ENCODE assay signal across 6 worm cellular contexts in the genomic region with DNA sequence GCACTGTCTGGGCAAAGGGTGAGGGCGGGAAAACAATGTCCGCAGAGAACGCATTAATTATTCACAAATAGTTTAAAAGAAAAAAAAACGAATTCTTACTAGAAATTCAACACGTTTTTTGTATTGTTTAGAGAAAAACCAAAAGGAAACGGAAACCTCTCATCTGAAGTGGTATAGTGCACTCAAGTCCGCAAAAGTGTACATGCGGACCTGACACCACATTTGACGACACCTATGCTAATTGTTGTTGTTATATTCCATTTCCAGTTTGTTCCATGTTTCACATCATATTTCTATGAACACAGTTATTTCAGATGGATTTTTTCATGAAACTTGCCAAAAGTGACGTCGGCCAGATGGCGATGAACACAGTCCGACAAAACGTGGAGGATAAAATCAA.
TF ChIP-seq lines count a peak whose summit lies in the region.

Gene C45B2.6 (plus strand): TSS at position 136 of the 400 bp plus-strand sequence.

TF ChIP-seq in whole organism, L1 larva, 84 proteins besides CTCF, POLR2A, EP300 and RAD21 (continues in another document):
- TF ChIP-seq dsc-1 (tag; optimal IDR thresholded peaks at IDR 0.05; lab: Kevin White, UChicago): peak; percentile 20
- peak; percentile 42 for TF ChIP-seq snu-23 (GFP tag; optimal IDR thresholded peaks at IDR 0.05; lab: Kevin White, UChicago)
- peak; percentile 85 for TF ChIP-seq F16B12.6 (tag; optimal IDR thresholded peaks at IDR 0.05; lab: Kevin White, UChicago)
- TF ChIP-seq mep-1 (tag; optimal IDR thresholded peaks at IDR 0.05; lab: Kevin White, UChicago): peak; percentile 32
- TF ChIP-seq lin-35 (GFP tag; optimal IDR thresholded peaks at IDR 0.05; lab: Kevin White, UChicago): peak; percentile 7 to 22
- TF ChIP-seq mdl-1 (tag; optimal IDR thresholded peaks at IDR 0.05; lab: Kevin White, UChicago): no peak
- peak; percentile 12 for TF ChIP-seq nhr-85 (tag; lab: Kevin White, UChicago)
- TF ChIP-seq efl-1 (optimal IDR thresholded peaks at IDR 0.05; lab: Kevin White, UChicago): peak in 1 of 2 experiments; percentile 22
- TF ChIP-seq efl-1 (GFP tag; optimal IDR thresholded peaks at IDR 0.05 in 1 of 2; lab: Kevin White, UChicago): peak; percentile 55 to 60
- TF ChIP-seq ceh-82 (tag; optimal IDR thresholded peaks at IDR 0.05; lab: Kevin White, UChicago): peak in 1 of 3 experiments; percentile 29
- TF ChIP-seq swsn-7 (tag; optimal IDR thresholded peaks at IDR 0.05; lab: Kevin White, UChicago): no peak
- peak; percentile 46 for TF ChIP-seq lin-14 (GFP tag; optimal IDR thresholded peaks at IDR 0.05; lab: Kevin White, UChicago)
- peak; percentile 2 for TF ChIP-seq unc-130 (tag; optimal IDR thresholded peaks at IDR 0.05; lab: Kevin White, UChicago)
- TF ChIP-seq elt-3 (tag; optimal IDR thresholded peaks at IDR 0.05; lab: Kevin White, UChicago): no peak

TF ChIP-seq in whole organism, L2 larva, 48 proteins besides CTCF, POLR2A, EP300 and RAD21:
- TF ChIP-seq lsy-2 (tag; optimal IDR thresholded peaks at IDR 0.05; lab: Kevin White, UChicago): peak in 1 of 2 experiments; percentile 19
- TF ChIP-seq unc-55 (GFP tag; optimal IDR thresholded peaks at IDR 0.05; lab: Kevin White, UChicago): peak; percentile 21
- TF ChIP-seq mdl-1 (tag; optimal IDR thresholded peaks at IDR 0.05; lab: Kevin White, UChicago): no peak
- TF ChIP-seq nhr-129 (tag; optimal IDR thresholded peaks at IDR 0.05; lab: Kevin White, UChicago): peak; percentile 29
- no peak for TF ChIP-seq zag-1 (tag; optimal IDR thresholded peaks at IDR 0.05; lab: Kevin White, UChicago)
- peak; percentile 34 for TF ChIP-seq sma-9 (GFP tag; optimal IDR thresholded peaks at IDR 0.05; lab: Kevin White, UChicago)
- TF ChIP-seq sma-9 (tag; optimal IDR thresholded peaks at IDR 0.05; lab: Kevin White, UChicago): no peak
- TF ChIP-seq gmeb-1 (tag; optimal IDR thresholded peaks at IDR 0.05; lab: Kevin White, UChicago): peak; percentile 31

TF ChIP-seq in whole organism, L3 larva, 47 proteins besides CTCF, POLR2A, EP300 and RAD21 (continues in another document):
- no peak for TF ChIP-seq R02D3.7 (tag; optimal IDR thresholded peaks at IDR 0.05; lab: Kevin White, UChicago)
- TF ChIP-seq lin-15B (tag; optimal IDR thresholded peaks at IDR 0.05; lab: Kevin White, UChicago): no peak
- TF ChIP-seq elt-2 (tag; optimal IDR thresholded peaks at IDR 0.05; lab: Kevin White, UChicago): no peak
- TF ChIP-seq ztf-11 (tag; optimal IDR thresholded peaks at IDR 0.05; lab: Kevin White, UChicago): no peak
- no peak for TF ChIP-seq ceh-9 (tag; optimal IDR thresholded peaks at IDR 0.05; lab: Kevin White, UChicago)
- no peak for TF ChIP-seq ama-1 (optimal IDR thresholded peaks at IDR 0.05; lab: Kevin White, UChicago)
- TF ChIP-seq egl-5 (tag; optimal IDR thresholded peaks at IDR 0.05; lab: Kevin White, UChicago): peak; percentile 60
- TF ChIP-seq fkh-10 (GFP tag; optimal IDR thresholded peaks at IDR 0.05; lab: Kevin White, UChicago): no peak
- no peak for TF ChIP-seq ceh-16 (tag; optimal IDR thresholded peaks at IDR 0.05; lab: Kevin White, UChicago)
- no peak for TF ChIP-seq eor-1 (tag; optimal IDR thresholded peaks at IDR 0.05; lab: Kevin White, UChicago)
- TF ChIP-seq aly-2 (tag; optimal IDR thresholded peaks at IDR 0.05; lab: Kevin White, UChicago): no peak
- no peak for TF ChIP-seq fkh-2 (tag; optimal IDR thresholded peaks at IDR 0.05; lab: Kevin White, UChicago)
- TF ChIP-seq nhr-43 (tag; optimal IDR thresholded peaks at IDR 0.05; lab: Kevin White, UChicago; ENCODE audit: poor library complexity, severe bottlenecking): no peak
- TF ChIP-seq daf-12 (tag; optimal IDR thresholded peaks at IDR 0.05; lab: Kevin White, UChicago): no peak
- no peak for TF ChIP-seq ceh-82 (tag; optimal IDR thresholded peaks at IDR 0.05; lab: Kevin White, UChicago)
- no peak for TF ChIP-seq elt-1 (tag; optimal IDR thresholded peaks at IDR 0.05; lab: Kevin White, UChicago)
- TF ChIP-seq egl-27 (tag; optimal IDR thresholded peaks at IDR 0.05; lab: Kevin White, UChicago): no peak
- no peak for TF ChIP-seq elt-3 (tag; optimal IDR thresholded peaks at IDR 0.05; lab: Kevin White, UChicago)

TF ChIP-seq in whole organism, L4 larva, 104 proteins besides CTCF, POLR2A, EP300 and RAD21:
- TF ChIP-seq saeg-2 (GFP tag; IDR thresholded peaks at IDR 0.05; lab: Robert Waterston, UW) (no peak), dve-1 (tag; optimal IDR thresholded peaks at IDR 0.05; lab: Kevin White, UChicago; ENCODE audit: insufficient read depth) (peak; percentile 31), nhr-41 (GFP tag; IDR thresholded peaks at IDR 0.05; lab: Robert Waterston, UW) (no peak), ztf-11 (tag; optimal IDR thresholded peaks at IDR 0.05; lab: Kevin White, UChicago) (no peak), lsy-2 (tag; optimal IDR thresholded peaks at IDR 0.05; lab: Kevin White, UChicago) (peak in 1 of 2 experiments; percentile 43), daf-16 (GFP tag; optimal IDR thresholded peaks at IDR 0.05; lab: Kevin White, UChicago) (no peak), daf-16 (tag; optimal IDR thresholded peaks at IDR 0.05; lab: Kevin White, UChicago) (peak; percentile 13), F10B5.3 (tag; optimal IDR thresholded peaks at IDR 0.05; lab: Kevin White, UChicago) (no peak), dpl-1 (GFP tag; optimal IDR thresholded peaks at IDR 0.05; lab: Kevin White, UChicago) (peak; percentile 4)
TF ChIP-seq in whole organism, L4 larva: peak in this region for 4.

TF ChIP-seq in whole organism, mixed stage, embryonic, 35 proteins besides CTCF, POLR2A, EP300 and RAD21:
- TF ChIP-seq drap-1 (GFP tag; optimal IDR thresholded peaks at IDR 0.05; lab: Kevin White, UChicago) (no peak), ces-1 (GFP tag; optimal IDR thresholded peaks at IDR 0.05; lab: Kevin White, UChicago) (peak; percentile 10)
TF ChIP-seq in whole organism, mixed stage, embryonic: peak in this region for 1.

TF ChIP-seq in whole organism, young adult, 124 proteins besides CTCF, POLR2A, EP300 and RAD21:
- TF ChIP-seq hlh-26 (GFP tag; conservative IDR thresholded peaks at IDR 0.05; lab: Robert Waterston, UW) (no peak), F57C9.4 (tag; optimal IDR thresholded peaks at IDR 0.05; lab: Kevin White, UChicago) (no peak), ceh-27 (GFP tag; optimal IDR thresholded peaks at IDR 0.05; lab: Kevin White, UChicago) (peak; percentile 28), attf-3 (GFP tag; conservative IDR thresholded peaks at IDR 0.05; lab: Robert Waterston, UW) (no peak), hmg-1.2 (GFP tag; IDR thresholded peaks at IDR 0.05; lab: Robert Waterston, UW) (0 out of 2 replicates have a peak, but pooled peaks have one; percentile 9)
